Worm (Caenorhabditis elegans) whole organism, L2 larva: ENCODE results near the gene Y97E10AR.1.

ENCODE experiments used
- aly-2 ChIP-seq: fragments of 150-350 bp; optimal IDR thresholded peaks from 2 replicates; lab custom pipeline; 2014; ENCODE audit warnings: missing biosample characterization, missing genetic modification characterization
- ama-1 ChIP-seq: fragments of 150-350 bp; optimal IDR thresholded peaks from 2 replicates; lab custom pipeline; 2018; ENCODE audit warnings: inconsistent platforms
- fos-1 ChIP-seq: fragments of 150-350 bp; optimal IDR thresholded peaks from 2 replicates; lab custom pipeline; 2014; ENCODE audit warnings: missing biosample characterization, missing genetic modification characterization
- mdl-1 ChIP-seq, 2 experiments: fragments of 150-350 bp in 1 of 2; sonication (generic microtip) in 1 of 2; optimal IDR thresholded peaks; 2 replicates each; lab custom pipeline; 2017; ENCODE audit warnings: missing biosample characterization in 2 of 2, missing genetic modification characterization in 2 of 2
- nhr-12 ChIP-seq: fragments of 150-350 bp; optimal IDR thresholded peaks from 2 replicates; lab custom pipeline; 2014; ENCODE audit warnings: missing biosample characterization, missing genetic modification characterization
- nhr-23 ChIP-seq: fragments of 150-350 bp; optimal IDR thresholded peaks from 2 replicates; lab custom pipeline; 2014; ENCODE audit warnings: missing biosample characterization, missing genetic modification reagents, missing genetic modification characterization
- nhr-237 ChIP-seq: fragments of 150-350 bp; optimal IDR thresholded peaks from 2 replicates; lab custom pipeline; 2014; ENCODE audit warnings: missing biosample characterization, missing genetic modification characterization
- nhr-25 ChIP-seq: fragments of 150-350 bp; sonication (generic microtip); optimal IDR thresholded peaks from 3 replicates; lab custom pipeline; 2014; ENCODE audit warnings: missing biosample characterization, missing genetic modification characterization
- nhr-6 ChIP-seq: fragments of 150-350 bp; optimal IDR thresholded peaks from 2 replicates; lab custom pipeline; 2014; ENCODE audit warnings: missing biosample characterization, missing genetic modification characterization
- nhr-77 ChIP-seq: fragments of 150-350 bp; optimal IDR thresholded peaks from 2 replicates; lab custom pipeline; 2014; ENCODE audit warnings: missing biosample characterization, missing genetic modification characterization
- skn-1 ChIP-seq: sonication (generic microtip); optimal IDR thresholded peaks from 2 replicates; lab custom pipeline; 2017; ENCODE audit warnings: missing biosample characterization, missing genetic modification characterization
- snpc-4 ChIP-seq: fragments of 150-350 bp; optimal IDR thresholded peaks from 2 replicates; lab custom pipeline; 2014; ENCODE audit warnings: missing biosample characterization, missing genetic modification characterization
- ztf-11 ChIP-seq: sonication (generic microtip); optimal IDR thresholded peaks from 2 replicates; lab custom pipeline; 2017; ENCODE audit warnings: missing biosample characterization, missing genetic modification characterization

DNA sequence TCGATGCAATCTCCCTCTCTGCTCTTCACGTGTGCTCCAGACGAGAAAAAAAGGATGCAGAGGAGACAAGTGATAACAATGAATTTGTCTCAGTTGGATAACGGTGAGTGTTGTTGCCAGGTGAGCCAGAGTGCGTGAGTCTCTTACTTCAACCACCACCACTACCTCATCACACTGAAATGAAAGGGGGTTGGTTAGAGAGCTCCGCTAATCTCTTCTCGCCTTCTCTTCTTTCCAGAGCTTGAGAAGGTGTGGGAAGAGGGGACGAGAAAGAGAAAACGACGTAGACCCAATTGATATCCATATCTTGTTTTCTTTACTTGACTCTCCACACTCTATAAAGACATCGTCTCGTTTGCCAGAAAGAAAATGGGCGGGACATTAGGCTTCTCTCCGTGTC, 29.9 kb upstream of the Y97E10AR.1 start:
- TF ChIP-seq snpc-4 (tag; lab: Kevin White, UChicago) (no peak), fos-1 (tag; lab: Kevin White, UChicago) (no peak), ztf-11 (tag; lab: Kevin White, UChicago) (no peak), aly-2 (tag; lab: Kevin White, UChicago) (no peak), nhr-25 (tag; lab: Kevin White, UChicago) (no peak), ama-1 (lab: Kevin White, UChicago) (no peak), nhr-6 (tag; lab: Kevin White, UChicago) (no peak), nhr-77 (tag; lab: Kevin White, UChicago) (no peak), nhr-237 (tag; lab: Kevin White, UChicago) (no peak), skn-1 (tag; lab: Kevin White, UChicago) (no peak), nhr-23 (tag; lab: Kevin White, UChicago) (no peak), mdl-1 (tag; optimal IDR thresholded peaks at IDR 0.05; lab: Kevin White, UChicago) (no peak), nhr-12 (tag; lab: Kevin White, UChicago) (no peak)
